Fruit fly (Drosophila melanogaster): ENCODE measurements around the gene Drsl6.
A peak's percentile ranks its signal among the peaks of the same experiment; 100 is the strongest.

The Drsl6 gene

DNA sequence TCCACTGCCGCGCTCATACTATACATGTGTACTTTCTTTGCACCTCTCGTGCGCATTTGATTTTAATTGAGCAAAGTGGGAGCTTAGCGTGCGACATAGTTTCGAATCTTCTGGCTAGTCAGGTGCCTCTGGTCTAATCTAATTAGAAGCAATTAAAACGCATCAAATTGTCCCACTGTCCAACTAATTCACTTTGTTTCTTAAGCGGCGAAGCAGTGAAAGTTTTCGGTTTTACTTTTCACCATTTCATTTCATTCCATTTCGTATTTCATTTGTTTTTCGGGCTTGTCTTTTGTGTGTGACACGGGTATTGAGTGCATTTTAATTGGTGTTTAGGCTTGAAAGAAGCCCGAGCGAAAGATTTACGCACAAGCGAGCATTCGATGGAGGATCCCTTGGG lies 16.3 kb upstream of the Drsl6 start:
- TF ChIP-seq pad (GFP tag; optimal IDR thresholded peaks at IDR 0.05), result no peak
- TF ChIP-seq CG7045 (GFP tag; optimal IDR thresholded peaks at IDR 0.05), result no peak
- TF ChIP-seq kay (GFP tag; ENCODE audit: borderline replicate concordance), result no peak
- TF ChIP-seq CG11617 (GFP tag; optimal IDR thresholded peaks at IDR 0.05), result no peak
- no peak for TF ChIP-seq Clk (GFP tag; optimal IDR thresholded peaks at IDR 0.05)
- no peak for TF ChIP-seq cic (GFP tag; optimal IDR thresholded peaks at IDR 0.05)
- no peak for TF ChIP-seq bab1 (GFP tag; optimal IDR thresholded peaks at IDR 0.05)
- no peak for TF ChIP-seq Mnt (GFP tag; optimal IDR thresholded peaks at IDR 0.05)
- no peak for TF ChIP-seq tj (GFP tag; optimal IDR thresholded peaks at IDR 0.05)
- no peak for TF ChIP-seq CG33017 (tag; optimal IDR thresholded peaks at IDR 0.05)
- TF ChIP-seq CG7101 (tag; optimal IDR thresholded peaks at IDR 0.05), result no peak
- no peak for TF ChIP-seq Hr96 (GFP tag; optimal IDR thresholded peaks at IDR 0.05)
- TF ChIP-seq CG12768 (GFP tag; optimal IDR thresholded peaks at IDR 0.05), result no peak
- TF ChIP-seq ovo (GFP tag; optimal IDR thresholded peaks at IDR 0.05), result no peak
- no peak for TF ChIP-seq CG1620 (GFP tag; optimal IDR thresholded peaks at IDR 0.05)
- no peak for TF ChIP-seq cnc (optimal IDR thresholded peaks at IDR 0.05)
- TF ChIP-seq CG14711 (tag; optimal IDR thresholded peaks at IDR 0.05), result no peak

DNA sequence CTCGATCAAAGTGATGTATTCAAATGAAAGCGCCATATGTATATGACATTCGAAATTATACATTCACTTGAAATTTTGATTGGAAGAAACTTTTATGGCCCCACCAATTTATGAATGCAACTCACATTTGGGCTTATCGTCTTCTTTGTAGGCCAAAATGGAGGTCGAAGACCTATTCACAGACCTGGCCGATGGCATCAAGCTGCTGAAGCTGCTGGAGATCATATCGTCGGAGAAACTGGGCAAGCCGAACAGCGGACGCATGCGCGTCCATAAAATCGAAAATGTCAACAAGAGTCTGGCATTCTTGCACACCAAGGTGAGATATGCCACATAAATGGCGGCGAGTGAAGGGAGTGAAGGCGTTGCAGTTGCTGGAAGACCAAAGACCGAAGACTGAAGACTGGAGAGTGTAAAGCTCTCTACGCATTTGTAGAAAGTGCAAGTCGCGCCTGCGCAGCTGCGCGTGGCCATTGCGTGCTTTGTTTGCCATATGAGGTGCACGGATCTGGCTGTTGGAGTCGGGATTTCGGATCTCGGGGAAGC lies 15.7 kb upstream of the Drsl6 start:
- TF ChIP-seq CG11617 (GFP tag; optimal IDR thresholded peaks at IDR 0.05), result no peak
- TF ChIP-seq ovo (GFP tag; optimal IDR thresholded peaks at IDR 0.05), result no peak
- no peak for TF ChIP-seq CG33017 (tag; optimal IDR thresholded peaks at IDR 0.05)

dm6 chr3L:3350572-3351343 lies 14.5 kb upstream of the Drsl6 start:
- TF ChIP-seq pad (GFP tag; optimal IDR thresholded peaks at IDR 0.05), result no peak
- TF ChIP-seq tj (GFP tag; optimal IDR thresholded peaks at IDR 0.05), result no peak
- TF ChIP-seq Mnt (GFP tag; optimal IDR thresholded peaks at IDR 0.05), result no peak
- TF ChIP-seq bab1 (GFP tag; optimal IDR thresholded peaks at IDR 0.05), result peak; percentile 3
- no peak for TF ChIP-seq kay (GFP tag; ENCODE audit: borderline replicate concordance)
- no peak for TF ChIP-seq CG7101 (tag; optimal IDR thresholded peaks at IDR 0.05)
- no peak for TF ChIP-seq CG1620 (GFP tag; optimal IDR thresholded peaks at IDR 0.05)

DNA sequence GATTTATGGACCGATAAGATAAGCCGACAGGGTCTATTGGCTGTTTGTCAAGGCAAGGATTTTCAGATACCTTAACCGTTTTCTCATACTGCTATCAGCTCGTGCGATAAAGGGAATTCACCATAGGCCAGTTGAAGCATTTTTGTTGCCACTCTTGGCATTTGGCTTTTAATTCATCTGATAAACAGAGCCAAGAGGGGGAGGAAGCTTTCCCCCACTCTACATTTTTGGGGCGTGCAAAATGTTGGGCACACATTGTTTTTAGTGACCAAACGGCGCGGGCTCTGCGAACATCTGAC lies 13.6 kb upstream of the Drsl6 start:
- no peak for TF ChIP-seq Hr96 (GFP tag; optimal IDR thresholded peaks at IDR 0.05)
- no peak for TF ChIP-seq CG12768 (GFP tag; optimal IDR thresholded peaks at IDR 0.05)
- TF ChIP-seq CG11617 (GFP tag; optimal IDR thresholded peaks at IDR 0.05), result no peak
- TF ChIP-seq cic (GFP tag; optimal IDR thresholded peaks at IDR 0.05), result no peak
- TF ChIP-seq CG33017 (tag; optimal IDR thresholded peaks at IDR 0.05), result no peak
- TF ChIP-seq Mnt (GFP tag; optimal IDR thresholded peaks at IDR 0.05), result no peak
- TF ChIP-seq kay (GFP tag; ENCODE audit: borderline replicate concordance), result no peak

DNA sequence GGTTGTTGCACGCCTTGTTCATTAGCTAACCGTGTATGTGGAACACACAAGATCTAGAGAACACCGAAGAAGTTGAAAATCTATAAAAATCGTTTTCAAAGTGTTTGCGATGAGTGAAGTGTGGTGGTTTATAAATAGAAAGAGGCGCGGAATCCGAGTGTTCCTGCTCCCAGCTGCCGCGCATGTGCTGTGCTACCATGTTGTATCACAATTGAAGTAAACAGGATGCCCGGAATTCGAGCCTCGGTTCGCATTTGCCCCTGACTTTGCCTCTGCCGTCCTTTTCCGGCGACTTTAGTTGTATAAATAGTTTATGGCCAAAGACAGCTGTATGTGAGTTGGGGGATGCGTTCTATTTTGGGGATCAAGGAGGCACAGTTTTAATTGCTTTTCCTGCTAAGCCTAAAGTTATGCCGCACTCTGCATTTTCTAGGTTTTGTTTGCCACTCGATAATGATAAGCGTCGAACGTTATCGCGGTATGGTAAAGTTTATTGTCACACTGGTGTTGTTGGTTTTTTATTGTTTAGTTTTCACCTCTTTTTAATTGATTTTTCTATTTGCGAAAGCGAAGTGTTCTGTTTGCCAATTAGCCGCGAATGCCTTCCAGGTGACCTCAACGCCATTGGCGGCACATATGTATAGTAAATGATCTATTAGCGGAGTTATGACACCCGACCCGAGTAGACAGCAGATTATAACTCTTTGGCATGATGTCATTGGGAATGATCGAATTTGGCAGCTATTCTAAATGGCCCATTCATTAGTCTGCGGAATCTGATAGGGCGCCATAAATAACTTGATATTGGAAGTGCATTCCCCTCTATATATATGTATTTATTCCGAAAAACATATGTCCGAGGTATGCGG lies 13.0 kb upstream of the Drsl6 start:
- TF ChIP-seq bab1 (GFP tag; optimal IDR thresholded peaks at IDR 0.05) (no peak), CG7101 (tag; optimal IDR thresholded peaks at IDR 0.05) (no peak), CG14711 (tag; optimal IDR thresholded peaks at IDR 0.05) (no peak), Mnt (GFP tag; optimal IDR thresholded peaks at IDR 0.05) (no peak), CG7045 (GFP tag; optimal IDR thresholded peaks at IDR 0.05) (peak; percentile 1), Clk (GFP tag; optimal IDR thresholded peaks at IDR 0.05) (no peak), tj (GFP tag; optimal IDR thresholded peaks at IDR 0.05) (no peak), CG12768 (GFP tag; optimal IDR thresholded peaks at IDR 0.05) (peak; percentile 13), cnc (optimal IDR thresholded peaks at IDR 0.05) (no peak), cic (GFP tag; optimal IDR thresholded peaks at IDR 0.05) (peak; percentile 54), pad (GFP tag; optimal IDR thresholded peaks at IDR 0.05) (no peak), CG11617 (GFP tag; optimal IDR thresholded peaks at IDR 0.05) (peak; percentile 13), kay (GFP tag; ENCODE audit: borderline replicate concordance) (no peak), CG33017 (tag; optimal IDR thresholded peaks at IDR 0.05) (peak; percentile 24), toe (GFP tag; optimal IDR thresholded peaks at IDR 0.05) (no peak), Crg-1 (GFP tag; optimal IDR thresholded peaks at IDR 0.05) (no peak), ovo (GFP tag; optimal IDR thresholded peaks at IDR 0.05) (no peak), CG1620 (GFP tag; optimal IDR thresholded peaks at IDR 0.05) (no peak), CG5204 (GFP tag; optimal IDR thresholded peaks at IDR 0.05) (no peak), Hr96 (GFP tag; optimal IDR thresholded peaks at IDR 0.05) (no peak)

DNA sequence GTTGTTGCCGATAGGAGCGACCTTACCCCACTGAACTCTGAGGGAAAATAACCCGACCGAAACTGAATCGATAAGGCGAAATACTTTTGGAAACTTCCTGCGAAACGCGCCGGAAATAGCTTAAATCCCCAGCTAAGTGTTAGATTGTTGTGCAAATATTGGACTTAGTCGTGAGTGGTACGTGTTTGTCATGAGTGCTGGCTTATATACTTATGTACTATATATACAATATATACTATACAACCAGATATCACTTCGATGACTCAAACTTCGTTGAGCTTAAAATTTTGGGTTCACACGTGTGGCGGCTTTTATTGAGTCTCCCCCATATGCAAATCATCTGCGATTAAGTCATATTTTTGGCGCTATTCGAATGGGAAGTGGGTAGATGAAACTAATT lies 10.1 kb upstream of the Drsl6 start:
- TF ChIP-seq tj (GFP tag; optimal IDR thresholded peaks at IDR 0.05) (no peak), Clk (GFP tag; optimal IDR thresholded peaks at IDR 0.05) (no peak)

- TF ChIP-seq tj (GFP tag; optimal IDR thresholded peaks at IDR 0.05) (peak; percentile 80), cic (GFP tag; optimal IDR thresholded peaks at IDR 0.05) (no peak)
These were observed 8.3 kb upstream of the Drsl6 start for dm6 chr3L:3344528-3344927.

Data from whole organism, adult.